Worm (Caenorhabditis elegans) whole organism, mixed stage, embryonic: Measurements from ENCODE around the gene ztf-30.

Source experiments
- M03D4.4 ChIP-seq: sonication (generic microtip); optimal IDR thresholded peaks from 2 replicates; lab custom pipeline; 2017; ENCODE audit warnings: mild to moderate bottlenecking, missing genetic modification characterization, missing compliant biosample characterization
- bed-3 ChIP-seq: fragments of 200-800 bp; sonication (Bioruptor generic); optimal IDR thresholded peaks from 3 replicates; lab custom pipeline; 2018; ENCODE audit warnings: mild to moderate bottlenecking, missing genetic modification characterization, moderate library complexity, missing compliant biosample characterization
- ces-1 ChIP-seq: fragments of 150-350 bp; optimal IDR thresholded peaks from 2 replicates; lab custom pipeline; 2014; ENCODE audit warnings: missing biosample characterization, missing genetic modification reagents, missing genetic modification characterization
- cnd-1 ChIP-seq: fragments of 200-800 bp; sonication (Bioruptor generic); optimal IDR thresholded peaks from 2 replicates; lab custom pipeline; 2018; ENCODE audit warnings: mild to moderate bottlenecking, missing genetic modification characterization, missing compliant biosample characterization
- elt-1 ChIP-seq: sonication (generic microtip); optimal IDR thresholded peaks from 2 replicates; lab custom pipeline; 2017; ENCODE audit warnings: missing genetic modification characterization, mild to moderate bottlenecking, missing compliant biosample characterization, antibody characterized with exemption, moderate library complexity, borderline replicate concordance; ENCODE audit not compliant: insufficient read depth
- flh-1 ChIP-seq: fragments of 200-800 bp; sonication (Bioruptor generic); optimal IDR thresholded peaks from 2 replicates; lab custom pipeline; 2018; ENCODE audit warnings: mild to moderate bottlenecking, missing genetic modification characterization, moderate library complexity, missing compliant biosample characterization
- ham-2 ChIP-seq: fragments of 200-800 bp; sonication (Bioruptor generic); optimal IDR thresholded peaks from 2 replicates; lab custom pipeline; 2018; ENCODE audit warnings: mild to moderate bottlenecking, missing genetic modification characterization, missing compliant biosample characterization
- hlh-1 ChIP-seq: fragments of 150-350 bp; optimal IDR thresholded peaks from 2 replicates; lab custom pipeline; 2014; ENCODE audit warnings: missing biosample characterization, missing genetic modification reagents, missing genetic modification characterization
- lin-13 ChIP-seq: fragments of 150-350 bp; optimal IDR thresholded peaks from 2 replicates; lab custom pipeline; 2014; ENCODE audit warnings: missing biosample characterization, missing genetic modification characterization
- lsy-2 ChIP-seq: fragments of 150-350 bp; optimal IDR thresholded peaks from 2 replicates; lab custom pipeline; 2014; ENCODE audit warnings: missing biosample characterization, missing genetic modification characterization
- mab-5 ChIP-seq: fragments of 150-350 bp; optimal IDR thresholded peaks from 2 replicates; lab custom pipeline; 2014; ENCODE audit warnings: missing biosample characterization, missing genetic modification characterization
- mep-1 ChIP-seq: fragments of 150-350 bp; optimal IDR thresholded peaks from 2 replicates; lab custom pipeline; 2017; ENCODE audit warnings: missing biosample characterization, missing genetic modification reagents, missing genetic modification characterization, inconsistent platforms
- mls-2 ChIP-seq: sonication (generic microtip); optimal IDR thresholded peaks from 2 replicates; lab custom pipeline; 2016; ENCODE audit warnings: mild to moderate bottlenecking, missing genetic modification characterization, moderate library complexity, missing compliant biosample characterization
- nhr-12 ChIP-seq: fragments of 150-350 bp; optimal IDR thresholded peaks from 2 replicates; lab custom pipeline; 2014; ENCODE audit warnings: missing biosample characterization, missing genetic modification characterization
- nhr-2 ChIP-seq: fragments of 150-350 bp; optimal IDR thresholded peaks from 2 replicates; lab custom pipeline; 2014; ENCODE audit warnings: missing biosample characterization, missing genetic modification characterization
- nhr-237 ChIP-seq: fragments of 150-350 bp; optimal IDR thresholded peaks from 2 replicates; lab custom pipeline; 2014; ENCODE audit warnings: missing biosample characterization, missing genetic modification characterization
- nhr-28 ChIP-seq: fragments of 150-350 bp; optimal IDR thresholded peaks from 2 replicates; lab custom pipeline; 2014; ENCODE audit warnings: missing biosample characterization, missing genetic modification characterization
- pha-4 ChIP-seq: fragments of 150-350 bp; optimal IDR thresholded peaks from 2 replicates; lab custom pipeline; 2018; ENCODE audit warnings: missing biosample characterization, missing genetic modification reagents, missing genetic modification characterization
- sem-2 ChIP-seq: fragments of 200-800 bp; sonication (Bioruptor generic); optimal IDR thresholded peaks from 2 replicates; lab custom pipeline; 2018; ENCODE audit warnings: mild to moderate bottlenecking, missing genetic modification characterization, missing compliant biosample characterization
- sptf-1 ChIP-seq: sonication (generic microtip); optimal IDR thresholded peaks from 2 replicates; lab custom pipeline; 2017; ENCODE audit warnings: mild to moderate bottlenecking, missing genetic modification characterization, moderate library complexity, missing compliant biosample characterization
- tbx-8 ChIP-seq: fragments of 200-800 bp; sonication (Bioruptor generic); optimal IDR thresholded peaks from 2 replicates; lab custom pipeline; 2018; ENCODE audit warnings: mild to moderate bottlenecking, missing genetic modification characterization, moderate library complexity, missing compliant biosample characterization
- unc-120 ChIP-seq: sonication (generic microtip); optimal IDR thresholded peaks from 2 replicates; lab custom pipeline; 2017; ENCODE audit warnings: missing genetic modification characterization, missing compliant biosample characterization; ENCODE audit not compliant: poor library complexity, severe bottlenecking
- unc-62 ChIP-seq: fragments of 150-350 bp; optimal IDR thresholded peaks from 2 replicates; lab custom pipeline; 2014; ENCODE audit warnings: missing biosample characterization, missing genetic modification reagents, missing genetic modification characterization
- zip-8 ChIP-seq: fragments of 150-350 bp; optimal IDR thresholded peaks from 2 replicates; lab custom pipeline; 2014; ENCODE audit warnings: missing biosample characterization, missing genetic modification characterization

ztf-30 gene

ce11 chrIII:8628405-8628982, 30.8 kb upstream of the ztf-30 start, which contains the start of the genes polk-1 and gpr-1:
Gene polk-1 (minus strand): TSS chrIII:8628590.
Gene gpr-1 (plus strand): TSS chrIII:8628932.
- TF ChIP-seq ces-1 (GFP tag; lab: Kevin White, UChicago) (peak; percentile 16), nhr-237 (tag; lab: Kevin White, UChicago) (no peak), lsy-2 (peak; percentile 34), mab-5 (tag; lab: Kevin White, UChicago) (no peak), tbx-8 (GFP tag; lab: Kevin White, UChicago) (no peak), nhr-2 (no peak), sem-2 (GFP tag; lab: Kevin White, UChicago) (no peak), mep-1 (tag; lab: Kevin White, UChicago) (peak; percentile 23)

ce11 chrIII:8625125-8625524, 27.5 kb upstream of the ztf-30 start:
- TF ChIP-seq hlh-1 = no peak
- no peak for TF ChIP-seq sem-2 (GFP tag; lab: Kevin White, UChicago)
- no peak for TF ChIP-seq unc-120
- TF ChIP-seq nhr-2 = no peak
- TF ChIP-seq ham-2 (GFP tag; lab: Kevin White, UChicago) = no peak
- no peak for TF ChIP-seq tbx-8 (GFP tag; lab: Kevin White, UChicago)
- no peak for TF ChIP-seq nhr-28 (tag; lab: Kevin White, UChicago)
- TF ChIP-seq bed-3 (GFP tag; lab: Kevin White, UChicago) = no peak
- no peak for TF ChIP-seq cnd-1
- TF ChIP-seq pha-4 (tag; lab: Kevin White, UChicago) = no peak
- TF ChIP-seq mep-1 (tag; lab: Kevin White, UChicago) = no peak
- no peak for TF ChIP-seq M03D4.4 (tag; lab: Kevin White, UChicago)
- TF ChIP-seq, all 35 proteins: peak for 0

- TF ChIP-seq elt-1 (tag; lab: Kevin White, UChicago) (no peak), nhr-2 (peak; percentile 76), nhr-12 (tag; lab: Kevin White, UChicago) (no peak), flh-1 (GFP tag; lab: Kevin White, UChicago) (no peak), pha-4 (tag; lab: Kevin White, UChicago) (no peak), lin-13 (no peak), cnd-1 (no peak)
Observed at ce11 chrIII:8622435-8622834, 24.8 kb upstream of the ztf-30 start, which contains the start of gene ceh-16. Gene ceh-16 (plus strand): TSS chrIII:8622735.

ce11 chrIII:8621982-8622381, 24.3 kb upstream of the ztf-30 start:
- peak; percentile 92 for TF ChIP-seq zip-8 (tag; lab: Kevin White, UChicago)
- TF ChIP-seq nhr-2 = peak; percentile 36
- TF ChIP-seq sptf-1 = no peak
- TF ChIP-seq mls-2 = no peak
- TF ChIP-seq nhr-12 (tag; lab: Kevin White, UChicago) = no peak
- TF ChIP-seq, all 35 proteins: peak for 2

ce11 chrIII:8621002-8621401, 23.3 kb upstream of the ztf-30 start:
- peak; percentile 13 for TF ChIP-seq lsy-2
- TF ChIP-seq elt-1 (tag; lab: Kevin White, UChicago) = peak; percentile 37
- no peak for TF ChIP-seq tbx-8 (GFP tag; lab: Kevin White, UChicago)

ce11 chrIII:8620259-8620658, 22.6 kb upstream of the ztf-30 start:
- TF ChIP-seq elt-1 (tag; lab: Kevin White, UChicago) (peak; percentile 19), ham-2 (GFP tag; lab: Kevin White, UChicago) (no peak), zip-8 (tag; lab: Kevin White, UChicago) (no peak), unc-62 (GFP tag; lab: Kevin White, UChicago) (peak; percentile 49), nhr-28 (tag; lab: Kevin White, UChicago) (no peak), nhr-2 (peak; percentile 91), M03D4.4 (tag; lab: Kevin White, UChicago) (no peak)

- no peak for TF ChIP-seq sem-2 (GFP tag; lab: Kevin White, UChicago)
Observed at ce11 chrIII:8618412-8618960, 20.8 kb upstream of the ztf-30 start, which contains the start of gene C13G5.2. Gene C13G5.2 (minus strand): TSS chrIII:8618462.
